Fruit fly (Drosophila melanogaster) whole organism, wandering third instar larva: ENCODE data around the gene CG32811.

Source experiments
- Abd-B ChIP-seq: fragments of >200 bp; optimal IDR thresholded peaks from 2 replicates; lab custom pipeline; 2017; ENCODE audit warnings: missing biosample characterization, missing genetic modification characterization
- CG32264 ChIP-seq: fragments of 200-800 bp; sonication (Bioruptor generic); optimal IDR thresholded peaks from 2 replicates; lab custom pipeline; 2016; ENCODE audit warnings: missing biosample characterization, missing genetic modification characterization
- CG9705 ChIP-seq: fragments of 200-800 bp; sonication (Bioruptor generic); optimal IDR thresholded peaks from 2 replicates; lab custom pipeline; 2018; ENCODE audit warnings: missing biosample characterization, mild to moderate bottlenecking, missing genetic modification characterization
- CrebA ChIP-seq: fragments of 200-800 bp; sonication (Bioruptor generic); optimal IDR thresholded peaks from 2 replicates; lab custom pipeline; 2016; ENCODE audit warnings: missing biosample characterization, mild to moderate bottlenecking, missing genetic modification characterization, borderline replicate concordance
- Dfd ChIP-seq: fragments of >200 bp; optimal IDR thresholded peaks from 2 replicates; lab custom pipeline; 2017; ENCODE audit warnings: missing biosample characterization, missing genetic modification characterization
- Dif ChIP-seq: fragments of 200-275, 200-300 bp; sonication (Bioruptor generic); optimal IDR thresholded peaks from 2 replicates; lab custom pipeline; 2018; ENCODE audit warnings: missing biosample characterization, missing genetic modification characterization; ENCODE audit not compliant: partially characterized antibody
- GATAd ChIP-seq: sonication (Bioruptor generic); optimal IDR thresholded peaks from 2 replicates; lab custom pipeline; 2016; ENCODE audit warnings: missing biosample characterization, missing genetic modification characterization
- HLH106 ChIP-seq: fragments of 200-800 bp; optimal IDR thresholded peaks from 3 replicates; lab custom pipeline; 2019; ENCODE audit warnings: missing biosample characterization, mild to moderate bottlenecking, missing genetic modification characterization, moderate library complexity
- Hr78 ChIP-seq: fragments of >200 bp; optimal IDR thresholded peaks from 2 replicates; lab custom pipeline; 2017; ENCODE audit warnings: missing biosample characterization, missing genetic modification characterization
- Hr83 ChIP-seq: fragments of 200-300 bp; sonication (Bioruptor generic); optimal IDR thresholded peaks from 2 replicates; lab custom pipeline; 2016; ENCODE audit warnings: missing biosample characterization, mild to moderate bottlenecking, missing genetic modification characterization, moderate library complexity; ENCODE audit not compliant: poor library complexity, severe bottlenecking
- Jra ChIP-seq: sonication (Bioruptor generic); optimal IDR thresholded peaks from 2 replicates; lab custom pipeline; 2016; ENCODE audit warnings: missing biosample characterization, missing genetic modification characterization
- Mio ChIP-seq: sonication (Bioruptor generic); optimal IDR thresholded peaks from 2 replicates; lab custom pipeline; 2016; ENCODE audit warnings: missing biosample characterization, missing genetic modification characterization
- Myc ChIP-seq: fragments of >200 bp; optimal IDR thresholded peaks from 2 replicates; lab custom pipeline; 2017
- N ChIP-seq: fragments of >200 bp; optimal IDR thresholded peaks from 2 replicates; lab custom pipeline; 2018; ENCODE audit warnings: missing biosample characterization, missing external identifiers, missing genetic modification characterization
- OdsH ChIP-seq: fragments of 200-800 bp; sonication (Bioruptor generic); optimal IDR thresholded peaks from 2 replicates; lab custom pipeline; 2016; ENCODE audit warnings: missing biosample characterization, mild to moderate bottlenecking, missing genetic modification characterization
- Rel ChIP-seq, 2 experiments: fragments of 200-800 bp; sonication (Bioruptor generic) in 1 of 2; optimal IDR thresholded peaks; 2 replicates in 1 of 2; 3 replicates in 1 of 2; lab custom pipeline; 2016 to 2019; ENCODE audit warnings: mild to moderate bottlenecking in 2 of 2, missing biosample characterization in 2 of 2, missing genetic modification characterization in 2 of 2, moderate library complexity in 1 of 2
- Sp1 ChIP-seq: fragments of 200-800 bp; sonication (Bioruptor generic); optimal IDR thresholded peaks from 3 replicates; lab custom pipeline; 2019; ENCODE audit warnings: missing biosample characterization, mild to moderate bottlenecking, missing genetic modification characterization, moderate library complexity
- Vsx2 ChIP-seq: fragments of 200-300, 225-300 bp; sonication (Bioruptor generic); optimal IDR thresholded peaks from 2 replicates; lab custom pipeline; 2018; ENCODE audit warnings: missing biosample characterization, missing genetic modification characterization; ENCODE audit not compliant: partially characterized antibody
- br ChIP-seq: fragments of 200-800 bp; sonication (Bioruptor generic); optimal IDR thresholded peaks from 2 replicates; lab custom pipeline; 2016; ENCODE audit warnings: missing biosample characterization, missing genetic modification characterization
- brk ChIP-seq: fragments of 200-800 bp; sonication (Bioruptor generic); optimal IDR thresholded peaks from 2 replicates; lab custom pipeline; 2016; ENCODE audit warnings: missing biosample characterization, mild to moderate bottlenecking, missing genetic modification characterization
- dmrt93B ChIP-seq: fragments of 200-800 bp; sonication (Bioruptor generic); optimal IDR thresholded peaks from 2 replicates; lab custom pipeline; 2018; ENCODE audit warnings: missing biosample characterization, mild to moderate bottlenecking, missing genetic modification characterization
- ey ChIP-seq: fragments of 200-800 bp; sonication (Bioruptor generic); optimal IDR thresholded peaks from 2 replicates; lab custom pipeline; 2016; ENCODE audit warnings: missing biosample characterization, missing genetic modification characterization
- foxo ChIP-seq, 2 experiments: fragments of 200-800 bp; sonication (Bioruptor generic); optimal IDR thresholded peaks; 2 replicates in 1 of 2; 3 replicates in 1 of 2; lab custom pipeline; 2016 to 2017; ENCODE audit warnings: missing biosample characterization in 2 of 2, missing genetic modification characterization in 2 of 2
- fru ChIP-seq: fragments of 200-800 bp; sonication (Bioruptor generic); optimal IDR thresholded peaks from 3 replicates; lab custom pipeline; 2016; ENCODE audit warnings: missing biosample characterization, mild to moderate bottlenecking, missing genetic modification characterization
- h ChIP-seq: fragments of 200-800 bp; sonication (Bioruptor generic); optimal IDR thresholded peaks from 3 replicates; lab custom pipeline; 2016; ENCODE audit warnings: missing biosample characterization, mild to moderate bottlenecking, missing genetic modification characterization
- lola ChIP-seq: fragments of >200 bp; optimal IDR thresholded peaks from 2 replicates; lab custom pipeline; 2017; ENCODE audit warnings: missing biosample characterization, missing genetic modification characterization
- pan ChIP-seq: fragments of >200 bp; optimal IDR thresholded peaks from 2 replicates; lab custom pipeline; 2017
- rgr ChIP-seq: fragments of 200-800 bp; sonication (Bioruptor generic); optimal IDR thresholded peaks from 3 replicates; lab custom pipeline; 2016; ENCODE audit warnings: missing biosample characterization, mild to moderate bottlenecking, missing genetic modification characterization
- sage ChIP-seq: fragments of 200-800 bp; sonication (Bioruptor generic); optimal IDR thresholded peaks from 2 replicates; lab custom pipeline; 2016; ENCODE audit warnings: missing biosample characterization, mild to moderate bottlenecking, missing genetic modification characterization
- tai ChIP-seq: sonication (Bioruptor generic); optimal IDR thresholded peaks from 2 replicates; lab custom pipeline; 2016; ENCODE audit warnings: missing biosample characterization, missing genetic modification characterization
- usp ChIP-seq: fragments of >200 bp; optimal IDR thresholded peaks from 2 replicates; lab custom pipeline; 2017; ENCODE audit warnings: missing biosample characterization, missing genetic modification characterization
- woc ChIP-seq: sonication (Bioruptor generic); optimal IDR thresholded peaks from 2 replicates; lab custom pipeline; 2016; ENCODE audit warnings: missing biosample characterization, mild to moderate bottlenecking, missing genetic modification characterization

The CG32811 gene

DNA sequence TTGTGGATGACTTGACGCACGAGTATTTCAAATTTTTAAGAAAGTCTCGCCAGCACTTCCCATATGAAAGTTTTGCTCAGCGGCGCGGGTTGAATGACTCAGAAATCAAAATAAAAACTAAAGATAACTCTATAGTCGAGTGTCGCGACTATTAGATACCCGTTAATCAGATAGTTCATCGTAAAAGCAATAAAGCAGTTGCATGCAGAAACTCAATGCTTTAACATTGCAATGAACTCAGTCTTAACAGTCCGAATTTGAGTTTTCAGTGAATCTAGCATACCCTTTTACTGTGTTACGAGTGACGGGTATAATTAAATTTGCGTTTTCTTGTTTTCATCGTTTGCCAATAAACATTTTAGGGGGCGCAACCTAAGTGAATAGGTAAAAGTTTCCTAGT, 13.0 kb upstream of the CG32811 start:
- TF ChIP-seq Myc (lab: Kevin White, UChicago) (no peak), foxo (GFP tag; optimal IDR thresholded peaks at IDR 0.05; lab: Kevin White, UChicago) (no peak), br (no peak), Hr83 (GFP tag; lab: Kevin White, UChicago) (no peak), CG32264 (no peak), Vsx2 (GFP tag; lab: Kevin White, UChicago) (no peak), lola (GFP tag; lab: Kevin White, UChicago) (no peak)

DNA sequence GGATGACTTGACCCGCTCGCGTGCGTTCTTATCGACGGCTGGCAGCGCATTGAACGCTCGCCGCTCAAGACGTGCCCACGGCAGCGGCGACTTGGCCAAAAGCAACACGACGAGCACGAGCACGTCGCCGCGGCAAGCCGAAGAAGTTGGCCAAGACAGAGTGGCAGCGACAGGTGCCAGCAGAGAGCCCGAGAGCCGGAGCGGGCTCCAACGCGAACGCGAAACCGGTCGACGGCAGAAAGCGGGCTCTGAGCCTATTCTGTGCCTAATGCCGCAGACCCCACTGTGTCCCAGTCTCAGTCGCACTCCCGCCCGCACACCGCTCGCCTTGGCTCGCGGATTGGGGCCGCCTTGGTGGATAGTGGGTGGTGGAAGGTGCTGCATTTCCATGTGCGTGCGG, 10.3 kb upstream of the CG32811 start:
- TF ChIP-seq Myc (lab: Kevin White, UChicago) = no peak
- no peak for TF ChIP-seq brk
- TF ChIP-seq GATAd (GFP tag; lab: Kevin White, UChicago) = no peak
- TF ChIP-seq ey = no peak
- TF ChIP-seq sage (GFP tag; lab: Kevin White, UChicago) = no peak
- no peak for TF ChIP-seq Dfd
- no peak for TF ChIP-seq rgr (GFP tag; lab: Kevin White, UChicago)
- no peak for TF ChIP-seq CrebA (GFP tag; lab: Kevin White, UChicago)
- no peak for TF ChIP-seq dmrt93B (GFP tag; lab: Kevin White, UChicago)
- TF ChIP-seq foxo (GFP tag; optimal IDR thresholded peaks at IDR 0.05; lab: Kevin White, UChicago) = no peak
- TF ChIP-seq Abd-B (GFP tag; lab: Kevin White, UChicago) = no peak
- TF ChIP-seq h = no peak
- TF ChIP-seq Mio (GFP tag; lab: Kevin White, UChicago) = no peak
- TF ChIP-seq N (GFP tag; lab: Kevin White, UChicago) = no peak
- no peak for TF ChIP-seq Sp1

DNA sequence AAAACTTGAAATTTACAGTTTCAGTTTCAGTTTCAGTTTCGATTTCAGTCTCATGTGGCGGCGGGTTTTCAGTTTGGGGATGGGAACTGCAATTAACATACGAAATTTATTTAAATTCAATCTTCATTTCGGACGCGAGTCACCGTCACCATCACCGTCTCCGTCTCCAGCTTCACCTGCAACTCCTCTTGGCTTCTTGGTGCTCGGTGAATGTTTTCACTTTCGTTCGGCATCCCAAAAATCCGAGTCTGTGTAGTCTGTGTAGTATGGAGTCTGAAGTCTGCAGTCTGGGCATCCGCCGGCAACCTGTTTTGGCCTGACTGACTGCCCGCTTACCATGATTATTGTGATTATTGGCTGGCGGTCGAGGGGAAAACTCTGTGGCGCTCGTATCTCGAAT, 5.8 kb upstream of the CG32811 start:
- TF ChIP-seq HLH106 (tag; lab: Kevin White, UChicago) (no peak), Hr78 (GFP tag; lab: Kevin White, UChicago) (no peak), ey (no peak), fru (GFP tag; lab: Kevin White, UChicago) (no peak), N (GFP tag; lab: Kevin White, UChicago) (no peak), OdsH (GFP tag; lab: Kevin White, UChicago) (no peak)
- TF ChIP-seq, all 38 proteins: peak for 0

DNA sequence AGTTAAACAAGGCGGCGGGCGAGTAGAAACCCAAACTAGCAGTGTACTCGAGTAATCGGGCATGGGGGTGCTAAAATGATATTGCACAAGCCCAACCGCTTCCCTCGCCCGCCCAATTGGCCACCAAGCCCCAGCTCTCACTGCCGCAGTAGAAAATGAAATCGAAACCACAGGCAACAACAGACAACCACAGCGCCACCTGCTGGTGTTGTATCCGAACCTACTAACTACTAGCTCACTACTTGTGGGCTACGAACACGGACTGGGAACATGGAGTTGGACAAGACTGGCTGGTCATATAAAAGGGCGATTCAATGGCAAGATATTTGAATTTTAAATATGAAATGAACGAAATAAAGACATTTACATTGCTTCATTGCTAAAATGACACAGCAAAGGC, 1.7 kb upstream of the CG32811 start:
- TF ChIP-seq N (GFP tag; lab: Kevin White, UChicago) (no peak), ey (no peak), tai (GFP tag; lab: Kevin White, UChicago) (no peak), Abd-B (GFP tag; lab: Kevin White, UChicago) (no peak), Jra (GFP tag; lab: Kevin White, UChicago) (no peak), GATAd (GFP tag; lab: Kevin White, UChicago) (no peak), Rel (GFP tag; optimal IDR thresholded peaks at IDR 0.05; lab: Kevin White, UChicago) (no peak), Rel (tag; optimal IDR thresholded peaks at IDR 0.05; lab: Kevin White, UChicago) (no peak), Hr83 (GFP tag; lab: Kevin White, UChicago) (no peak), CG9705 (no peak)

DNA sequence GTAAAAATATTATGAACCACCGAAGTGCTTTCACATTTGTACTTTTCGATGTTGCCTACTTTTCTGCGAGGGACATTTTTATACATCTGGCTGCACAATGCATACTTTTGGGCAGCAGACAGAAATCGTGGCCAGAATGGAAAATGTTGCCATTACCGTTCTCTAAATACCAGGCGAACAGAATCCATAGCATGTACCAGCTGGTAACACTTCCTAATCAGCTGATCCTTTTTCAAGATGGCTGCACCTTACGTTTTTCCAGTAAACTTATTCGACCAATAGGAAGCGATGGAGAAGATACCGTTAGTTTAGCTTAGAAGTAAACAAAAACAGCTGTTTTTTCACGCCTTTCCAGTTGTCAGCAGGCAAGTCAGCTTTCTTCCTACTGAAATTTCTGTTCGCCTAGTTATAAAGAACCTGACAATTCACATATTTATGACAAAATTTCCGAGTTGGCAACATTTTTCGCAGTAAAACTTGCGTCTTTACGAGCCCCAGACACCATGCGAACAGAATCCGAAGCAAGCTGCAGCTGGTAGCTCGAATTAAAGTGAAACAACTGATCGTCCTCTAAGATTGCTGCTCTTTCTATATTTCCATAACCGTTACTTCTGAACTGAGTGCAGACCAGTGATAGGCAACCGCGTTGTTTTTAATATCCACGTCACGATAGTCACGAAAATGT, 9.1 kb downstream of the CG32811 start:
- TF ChIP-seq usp = no peak
- TF ChIP-seq pan (lab: Kevin White, UChicago) = no peak
- peak; percentile 47 for TF ChIP-seq Vsx2 (GFP tag; lab: Kevin White, UChicago)
- TF ChIP-seq N (GFP tag; lab: Kevin White, UChicago) = peak; percentile 61
- no peak for TF ChIP-seq Dfd
- TF ChIP-seq Myc (lab: Kevin White, UChicago) = peak; percentile 80
- TF ChIP-seq Dif (GFP tag; lab: Kevin White, UChicago) = peak; percentile 11
- TF ChIP-seq woc = no peak
